Fruit fly (Drosophila melanogaster) whole organism, prepupa: ENCODE measurements around the gene CG8507.
A peak's percentile ranks its signal among the peaks of the same experiment; 100 is the strongest.

ENCODE experiments used
- Blimp-1 ChIP-seq: fragments of 200-800 bp; sonication (Bioruptor generic); optimal IDR thresholded peaks from 3 replicates; lab custom pipeline; 2017; ENCODE audit warnings: missing biosample characterization, missing genetic modification characterization, mild to moderate bottlenecking, moderate library complexity, missing genetic modification reagents
- CG10631 ChIP-seq: fragments of 200-800 bp; sonication (Bioruptor generic); optimal IDR thresholded peaks from 2 replicates; lab custom pipeline; 2016; ENCODE audit warnings: missing biosample characterization, missing genetic modification characterization
- CG10669 ChIP-seq: fragments of 200-800 bp; sonication (Bioruptor generic); optimal IDR thresholded peaks from 3 replicates; lab custom pipeline; 2018; ENCODE audit warnings: missing biosample characterization, mild to moderate bottlenecking, missing genetic modification characterization, moderate library complexity
- CG11762 ChIP-seq: fragments of 200-800 bp; sonication (Bioruptor generic); optimal IDR thresholded peaks from 3 replicates; lab custom pipeline; 2016; ENCODE audit warnings: missing biosample characterization, missing genetic modification characterization; ENCODE audit not compliant: insufficient read depth
- CG11902 ChIP-seq: fragments of 200-800 bp; sonication (Bioruptor generic); optimal IDR thresholded peaks from 3 replicates; lab custom pipeline; 2016; ENCODE audit warnings: missing biosample characterization, missing genetic modification characterization
- CG1621 ChIP-seq: fragments of 200-800 bp; sonication (Bioruptor generic); optimal IDR thresholded peaks from 3 replicates; lab custom pipeline; 2018; ENCODE audit warnings: missing biosample characterization, mild to moderate bottlenecking, missing genetic modification characterization
- CG31627 ChIP-seq: fragments of 200-800 bp; sonication (Bioruptor generic); optimal IDR thresholded peaks from 3 replicates; lab custom pipeline; 2016; ENCODE audit warnings: missing biosample characterization, missing genetic modification characterization
- CG32006 ChIP-seq: fragments of 200-800 bp; sonication (Bioruptor generic); optimal IDR thresholded peaks from 3 replicates; lab custom pipeline; 2017; ENCODE audit warnings: missing biosample characterization, mild to moderate bottlenecking, missing genetic modification characterization
- CG34406 ChIP-seq: fragments of 200-800 bp; sonication (Bioruptor generic); optimal IDR thresholded peaks from 3 replicates; lab custom pipeline; 2016; ENCODE audit warnings: missing biosample characterization, missing genetic modification characterization
- CG3919 ChIP-seq: fragments of 200-800 bp; sonication (Bioruptor generic); optimal IDR thresholded peaks from 3 replicates; lab custom pipeline; 2016; ENCODE audit warnings: missing biosample characterization, missing genetic modification characterization
- CG4318 ChIP-seq: fragments of 200-800 bp; sonication (Bioruptor generic); optimal IDR thresholded peaks from 3 replicates; lab custom pipeline; 2017; ENCODE audit warnings: missing biosample characterization, mild to moderate bottlenecking, missing genetic modification characterization
- CG6163 ChIP-seq: fragments of 200-800 bp; sonication (Bioruptor generic); IDR thresholded peaks from 3 replicates; pipeline ENCODE4 v1.3.6; 2022; ENCODE audit warnings: missing biosample characterization, missing genetic modification characterization
- CG6276 ChIP-seq: fragments of 200-800 bp; sonication (Bioruptor generic); optimal IDR thresholded peaks from 2 replicates; lab custom pipeline; 2017; ENCODE audit warnings: missing biosample characterization, mild to moderate bottlenecking, missing genetic modification characterization
- CG6792 ChIP-seq: fragments of 200-800 bp; sonication (Bioruptor generic); optimal IDR thresholded peaks from 3 replicates; lab custom pipeline; 2016; ENCODE audit warnings: missing biosample characterization, missing genetic modification characterization
- CG6854 ChIP-seq: fragments of 200-800 bp; sonication (Bioruptor generic); optimal IDR thresholded peaks from 2 replicates; lab custom pipeline; 2017; ENCODE audit warnings: missing biosample characterization, mild to moderate bottlenecking, missing genetic modification characterization
- CG7368 ChIP-seq: fragments of 200-800 bp; sonication (Bioruptor generic); optimal IDR thresholded peaks from 3 replicates; lab custom pipeline; 2016; ENCODE audit warnings: missing biosample characterization, missing genetic modification characterization
- CG8319 ChIP-seq: fragments of 200-800 bp; sonication (Bioruptor generic); optimal IDR thresholded peaks from 3 replicates; lab custom pipeline; 2016; ENCODE audit warnings: missing biosample characterization, missing genetic modification characterization
- CG9139 ChIP-seq: fragments of 200-800 bp; sonication (Bioruptor generic); optimal IDR thresholded peaks from 3 replicates; lab custom pipeline; 2017; ENCODE audit warnings: missing biosample characterization, mild to moderate bottlenecking, missing genetic modification characterization
- Eip75B ChIP-seq: fragments of 200-800 bp; sonication (Bioruptor generic); optimal IDR thresholded peaks from 3 replicates; lab custom pipeline; 2016; ENCODE audit warnings: missing biosample characterization, missing genetic modification characterization
- Eip78C ChIP-seq: fragments of 200-800 bp; sonication (Bioruptor generic); peaks from one replicate; lab custom pipeline; 2016; ENCODE audit warnings: missing biosample characterization, missing genetic modification characterization
- Eip93F ChIP-seq: fragments of 200-800 bp; sonication (Bioruptor generic); optimal IDR thresholded peaks from 2 replicates; lab custom pipeline; 2016; ENCODE audit warnings: missing biosample characterization, mild to moderate bottlenecking, missing genetic modification characterization
- Ets96B ChIP-seq: fragments of 200-800 bp; optimal IDR thresholded peaks from 2 replicates; lab custom pipeline; 2019; ENCODE audit warnings: missing biosample characterization, mild to moderate bottlenecking, missing genetic modification characterization, moderate library complexity
- Gug ChIP-seq: fragments of 200-800 bp; sonication (Bioruptor generic); IDR thresholded peaks from 2 replicates; pipeline ENCODE4 v1.3.6; 2022; ENCODE audit warnings: missing biosample characterization, missing genetic modification characterization
- Hr38 ChIP-seq: sonication (Bioruptor generic); optimal IDR thresholded peaks from 2 replicates; lab custom pipeline; 2016; ENCODE audit warnings: missing biosample characterization, missing genetic modification characterization
- Hr39 ChIP-seq: fragments of 200-800 bp; sonication (Bioruptor generic); optimal IDR thresholded peaks from 2 replicates; lab custom pipeline; 2016; ENCODE audit warnings: missing biosample characterization, missing genetic modification characterization
- Hr4 ChIP-seq: fragments of 200-800 bp; sonication (Bioruptor generic); optimal IDR thresholded peaks from 3 replicates; lab custom pipeline; 2016; ENCODE audit warnings: missing biosample characterization, missing genetic modification characterization
- Lpt ChIP-seq: fragments of 200-800 bp; sonication (Bioruptor generic); optimal IDR thresholded peaks from 3 replicates; lab custom pipeline; 2016; ENCODE audit warnings: missing biosample characterization, missing genetic modification characterization
- Met ChIP-seq: fragments of 200-800 bp; sonication (Bioruptor generic); optimal IDR thresholded peaks from 3 replicates; lab custom pipeline; 2016; ENCODE audit warnings: missing biosample characterization, missing genetic modification characterization
- OdsH ChIP-seq: fragments of 200-800 bp; sonication (Bioruptor generic); optimal IDR thresholded peaks from 3 replicates; lab custom pipeline; 2016; ENCODE audit warnings: missing biosample characterization, missing genetic modification characterization
- Smox ChIP-seq: fragments of 200-800 bp; sonication (Bioruptor generic); optimal IDR thresholded peaks from 3 replicates; lab custom pipeline; 2016; ENCODE audit warnings: missing biosample characterization, missing genetic modification characterization
- Sox102F ChIP-seq: fragments of 200-800 bp; sonication (Bioruptor generic); optimal IDR thresholded peaks from 2 replicates; lab custom pipeline; 2016; ENCODE audit warnings: missing biosample characterization, mild to moderate bottlenecking, missing genetic modification characterization
- Sox14 ChIP-seq: fragments of 200-800 bp; sonication (Bioruptor generic); optimal IDR thresholded peaks from 3 replicates; lab custom pipeline; 2016; ENCODE audit warnings: missing biosample characterization, missing genetic modification characterization
- Sox15 ChIP-seq: fragments of 200-800 bp; sonication (Bioruptor generic); optimal IDR thresholded peaks from 3 replicates; lab custom pipeline; 2016; ENCODE audit warnings: missing biosample characterization, missing genetic modification characterization
- achi ChIP-seq: fragments of 200-800 bp; sonication (Bioruptor generic); optimal IDR thresholded peaks from 3 replicates; lab custom pipeline; 2016; ENCODE audit warnings: missing biosample characterization, missing genetic modification characterization
- acj6 ChIP-seq: fragments of 200-800 bp; sonication (Bioruptor generic); optimal IDR thresholded peaks from 3 replicates; lab custom pipeline; 2016; ENCODE audit warnings: missing biosample characterization, missing genetic modification characterization
- cyc ChIP-seq: fragments of 200-800 bp; sonication (Bioruptor generic); optimal IDR thresholded peaks from 3 replicates; lab custom pipeline; 2016; ENCODE audit warnings: missing biosample characterization, missing genetic modification characterization
- dac ChIP-seq: fragments of 200-800 bp; sonication (Bioruptor generic); optimal IDR thresholded peaks from 2 replicates; lab custom pipeline; 2017; ENCODE audit warnings: missing biosample characterization, mild to moderate bottlenecking, missing genetic modification characterization
- dsx ChIP-seq: fragments of 200-800 bp; optimal IDR thresholded peaks from 3 replicates; lab custom pipeline; 2019; ENCODE audit warnings: missing biosample characterization, mild to moderate bottlenecking, missing genetic modification characterization, moderate library complexity; ENCODE audit not compliant: poor library complexity, severe bottlenecking
- fd59A ChIP-seq: fragments of 200-800 bp; sonication (Bioruptor generic); optimal IDR thresholded peaks from 2 replicates; lab custom pipeline; 2017; ENCODE audit warnings: missing biosample characterization, mild to moderate bottlenecking, missing genetic modification characterization, missing genetic modification reagents
- fd85E ChIP-seq: fragments of 200-800 bp; sonication (Bioruptor generic); optimal IDR thresholded peaks from 3 replicates; lab custom pipeline; 2016; ENCODE audit warnings: missing biosample characterization, missing genetic modification characterization
- fkh ChIP-seq: fragments of 200-800 bp; sonication (Bioruptor generic); optimal IDR thresholded peaks from 3 replicates; lab custom pipeline; 2017; ENCODE audit warnings: missing biosample characterization, mild to moderate bottlenecking, missing genetic modification characterization, moderate library complexity
- lz ChIP-seq: fragments of 200-800 bp; sonication (Bioruptor generic); optimal IDR thresholded peaks from 3 replicates; lab custom pipeline; 2016; ENCODE audit warnings: missing biosample characterization, missing genetic modification characterization
- net ChIP-seq: fragments of 200-800 bp; sonication (Bioruptor generic); optimal IDR thresholded peaks from 3 replicates; lab custom pipeline; 2016; ENCODE audit warnings: missing biosample characterization, missing genetic modification characterization
- pdm3 ChIP-seq: fragments of 200-800 bp; sonication (Bioruptor generic); optimal IDR thresholded peaks from 3 replicates; lab custom pipeline; 2016; ENCODE audit warnings: missing biosample characterization, missing genetic modification characterization
- salr ChIP-seq, 2 experiments: fragments of 200-800 bp; sonication (Bioruptor generic); optimal IDR thresholded peaks; 3 replicates each; lab custom pipeline; 2016 to 2018; ENCODE audit warnings: missing biosample characterization in 2 of 2, missing genetic modification characterization in 2 of 2, mild to moderate bottlenecking in 1 of 2
- spab ChIP-seq: fragments of 200-800 bp; sonication (Bioruptor generic); optimal IDR thresholded peaks from 2 replicates; lab custom pipeline; 2017; ENCODE audit warnings: missing biosample characterization, mild to moderate bottlenecking, missing genetic modification characterization, missing genetic modification reagents
- ss ChIP-seq, 2 experiments: fragments of 200-800 bp; sonication (Bioruptor generic); optimal IDR thresholded peaks; 2 replicates in 1 of 2; 3 replicates in 1 of 2; lab custom pipeline; 2017 to 2018; ENCODE audit warnings: mild to moderate bottlenecking in 2 of 2, missing biosample characterization in 2 of 2, missing genetic modification characterization in 2 of 2, moderate library complexity in 1 of 2
- svp ChIP-seq: fragments of 200-800 bp; sonication (Bioruptor generic); peaks from one replicate; lab custom pipeline; 2016; ENCODE audit warnings: missing biosample characterization, missing genetic modification characterization
- topi ChIP-seq: fragments of 200-800 bp; sonication (Bioruptor generic); optimal IDR thresholded peaks from 3 replicates; lab custom pipeline; 2016; ENCODE audit warnings: missing biosample characterization, missing genetic modification characterization
- vri ChIP-seq: fragments of 200-800 bp; sonication (Bioruptor generic); optimal IDR thresholded peaks from 3 replicates; lab custom pipeline; 2016; ENCODE audit warnings: missing biosample characterization, mild to moderate bottlenecking, missing genetic modification characterization

CG8507 gene

DNA sequence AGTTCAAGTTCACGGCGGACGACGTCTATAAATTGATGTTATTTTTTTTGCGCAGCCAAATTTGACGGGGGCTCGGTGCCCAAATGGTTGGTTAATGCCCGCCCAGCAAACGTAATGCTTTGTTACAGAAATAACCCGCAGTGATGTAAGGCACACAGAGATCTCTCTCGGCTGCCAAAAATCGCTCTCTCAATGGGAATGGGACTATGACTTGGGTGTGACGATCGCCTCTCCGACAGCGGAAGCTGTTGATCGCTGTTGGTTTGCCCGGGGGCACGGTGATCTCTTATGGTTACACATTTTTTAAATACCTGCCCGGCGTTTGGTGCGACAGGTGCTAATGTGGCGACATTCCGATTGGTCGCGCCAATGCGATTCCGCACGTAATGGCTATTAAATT, 21.2 kb upstream of the CG8507 start:
- TF ChIP-seq CG1621 (tag; lab: Kevin White, UChicago) (no peak), vri (GFP tag; lab: Kevin White, UChicago) (peak; percentile 63)

DNA sequence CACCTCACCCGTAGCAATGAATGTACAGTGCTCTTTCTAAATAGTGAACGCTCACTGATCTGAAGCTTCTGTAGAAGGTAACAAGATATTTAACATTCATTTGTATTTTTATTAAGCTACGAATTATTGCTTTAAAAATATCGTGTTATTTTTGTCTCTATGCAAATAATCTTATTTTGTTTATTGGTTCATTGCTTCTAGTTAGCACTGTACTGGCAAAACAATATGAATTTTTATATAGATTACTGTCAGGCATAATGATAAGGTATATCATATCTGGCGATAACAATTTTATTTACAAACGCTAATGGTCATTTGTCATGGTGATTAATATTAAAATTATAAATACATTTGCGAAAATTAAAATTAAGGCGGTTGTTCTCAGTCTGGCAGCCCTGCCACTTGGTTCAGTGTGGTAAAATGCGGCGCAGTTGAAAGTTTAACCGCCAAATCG, 19.7 kb upstream of the CG8507 start, which contains the start of gene CG9471:
Gene CG9471, minus strand, starts transcription at position 24 of the 454 bp plus-strand sequence.
- peak; percentile 95 for TF ChIP-seq net (GFP tag; lab: Kevin White, UChicago)
- TF ChIP-seq Met (GFP tag; lab: Kevin White, UChicago) = peak; percentile 97
- no peak for TF ChIP-seq CG4318
- peak; percentile 94 for TF ChIP-seq Eip93F (GFP tag; lab: Kevin White, UChicago)
- peak; percentile 99 for TF ChIP-seq svp (GFP tag; lab: Kevin White, UChicago)
- TF ChIP-seq acj6 = peak; percentile 96
- TF ChIP-seq Lpt (GFP tag; lab: Kevin White, UChicago) = peak; percentile 87
- peak; percentile 96 for TF ChIP-seq CG10631 (GFP tag; lab: Kevin White, UChicago)
- TF ChIP-seq CG6792 (GFP tag; lab: Kevin White, UChicago) = peak; percentile 96
- TF ChIP-seq salr (GFP tag; optimal IDR thresholded peaks at IDR 0.05; lab: Kevin White, UChicago) = peak; percentile 76 to 91
- peak; percentile 95 for TF ChIP-seq CG34406 (GFP tag; lab: Kevin White, UChicago)
- TF ChIP-seq CG10669 (GFP tag; lab: Kevin White, UChicago) = peak; percentile 91
- peak; percentile 96 for TF ChIP-seq CG3919 (GFP tag; lab: Kevin White, UChicago)
- peak; percentile 82 for TF ChIP-seq spab (GFP tag; lab: Kevin White, UChicago)
- peak; percentile 97 for TF ChIP-seq OdsH (GFP tag; lab: Kevin White, UChicago)
- TF ChIP-seq CG31627 = peak; percentile 97
- TF ChIP-seq Smox (GFP tag; lab: Kevin White, UChicago) = peak; percentile 96
- TF ChIP-seq Eip75B (GFP tag; lab: Kevin White, UChicago) = peak; percentile 95
- TF ChIP-seq Sox15 (GFP tag; lab: Kevin White, UChicago) = peak; percentile 91
- peak; percentile 97 for TF ChIP-seq Hr39 (GFP tag; lab: Kevin White, UChicago)
- TF ChIP-seq dsx (GFP tag; lab: Kevin White, UChicago) = peak; percentile 93
- TF ChIP-seq CG8319 = peak; percentile 91
- peak; percentile 60 for TF ChIP-seq dac (GFP tag; lab: Kevin White, UChicago)
- TF ChIP-seq CG9139 (GFP tag; lab: Kevin White, UChicago) = peak; percentile 80
- TF ChIP-seq cyc (GFP tag; lab: Kevin White, UChicago) = peak; percentile 96
- TF ChIP-seq Hr4 (GFP tag; lab: Kevin White, UChicago) = peak; percentile 96
- TF ChIP-seq Gug (GFP tag; lab: Robert Waterston, UW) = peak; percentile 91
- TF ChIP-seq CG6854 (GFP tag; lab: Kevin White, UChicago) = peak; percentile 87
- TF ChIP-seq lz (GFP tag; lab: Kevin White, UChicago) = peak; percentile 96
- TF ChIP-seq fkh (GFP tag; lab: Kevin White, UChicago) = peak; percentile 79
- TF ChIP-seq topi (GFP tag; lab: Kevin White, UChicago) = peak; percentile 99
- TF ChIP-seq Eip78C (GFP tag; lab: Kevin White, UChicago) = peak; percentile 99
- peak; percentile 97 for TF ChIP-seq CG6163
- peak; percentile 97 for TF ChIP-seq Sox14 (GFP tag; lab: Kevin White, UChicago)
- peak; percentile 31 for TF ChIP-seq Hr38 (GFP tag; lab: Kevin White, UChicago)
- peak; percentile 97 for TF ChIP-seq pdm3 (GFP tag; lab: Kevin White, UChicago)
- peak; percentile 83 for TF ChIP-seq fd85E (GFP tag; lab: Kevin White, UChicago)
- peak; percentile 78 for TF ChIP-seq fd59A (GFP tag; lab: Kevin White, UChicago)
- peak; percentile 92 for TF ChIP-seq CG11902 (GFP tag; lab: Kevin White, UChicago)
- peak; percentile 90 for TF ChIP-seq CG6276 (GFP tag; lab: Kevin White, UChicago)
- TF ChIP-seq Sox102F = peak; percentile 97
- peak; percentile 90 for TF ChIP-seq Ets96B (tag; lab: Kevin White, UChicago)
- TF ChIP-seq ss (GFP tag; optimal IDR thresholded peaks at IDR 0.05; lab: Kevin White, UChicago) = peak; percentile 81 to 89
- TF ChIP-seq Blimp-1 (GFP tag; lab: Kevin White, UChicago) = peak; percentile 81
- TF ChIP-seq CG11762 (GFP tag; lab: Kevin White, UChicago) = peak; percentile 94
- peak; percentile 90 for TF ChIP-seq CG1621 (tag; lab: Kevin White, UChicago)
- TF ChIP-seq CG32006 (GFP tag; lab: Kevin White, UChicago) = peak; percentile 90
- peak; percentile 94 for TF ChIP-seq CG7368 (GFP tag; lab: Kevin White, UChicago)
- peak; percentile 95 for TF ChIP-seq achi (GFP tag; lab: Kevin White, UChicago)
